Worm (Caenorhabditis elegans) whole organism, L2 larva: Measurements from ENCODE around the gene M199.135.

ENCODE experiments used
- C34F6.9 ChIP-seq: fragments of 150-350 bp; optimal IDR thresholded peaks from 2 replicates; lab custom pipeline; 2014; ENCODE audit warnings: missing biosample characterization, missing genetic modification characterization
- ZK546.5 ChIP-seq: sonication (generic microtip); optimal IDR thresholded peaks from 2 replicates; lab custom pipeline; 2017; ENCODE audit warnings: missing biosample characterization, missing genetic modification characterization
- ceh-82 ChIP-seq: fragments of 150-350 bp; optimal IDR thresholded peaks from 2 replicates; lab custom pipeline; 2014; ENCODE audit warnings: missing biosample characterization, missing genetic modification characterization
- crh-2 ChIP-seq: sonication (generic microtip); optimal IDR thresholded peaks from 2 replicates; lab custom pipeline; 2017; ENCODE audit warnings: missing biosample characterization, missing genetic modification characterization
- fos-1 ChIP-seq: fragments of 150-350 bp; optimal IDR thresholded peaks from 2 replicates; lab custom pipeline; 2014; ENCODE audit warnings: missing biosample characterization, missing genetic modification characterization
- lin-11 ChIP-seq: fragments of 150-350 bp; sonication (generic microtip); optimal IDR thresholded peaks from 2 replicates; lab custom pipeline; 2014; ENCODE audit warnings: missing biosample characterization, missing genetic modification characterization, inconsistent platforms, mixed read lengths
- lin-13 ChIP-seq: fragments of 150-350 bp; optimal IDR thresholded peaks from 2 replicates; lab custom pipeline; 2014; ENCODE audit warnings: missing biosample characterization, missing genetic modification reagents, missing genetic modification characterization
- lin-39 ChIP-seq: fragments of 150-350 bp; optimal IDR thresholded peaks from 2 replicates; lab custom pipeline; 2014; ENCODE audit warnings: missing biosample characterization, missing genetic modification reagents, missing genetic modification characterization
- nhr-11 ChIP-seq: fragments of 150-350 bp; optimal IDR thresholded peaks from 2 replicates; lab custom pipeline; 2014; ENCODE audit warnings: missing biosample characterization, missing genetic modification characterization
- nhr-12 ChIP-seq: fragments of 150-350 bp; optimal IDR thresholded peaks from 2 replicates; lab custom pipeline; 2014; ENCODE audit warnings: missing biosample characterization, missing genetic modification characterization
- nhr-129 ChIP-seq: fragments of 150-350 bp; optimal IDR thresholded peaks from 2 replicates; lab custom pipeline; 2014; ENCODE audit warnings: missing biosample characterization, missing genetic modification characterization
- ztf-11 ChIP-seq: sonication (generic microtip); optimal IDR thresholded peaks from 2 replicates; lab custom pipeline; 2017; ENCODE audit warnings: missing biosample characterization, missing genetic modification characterization

- TF ChIP-seq ceh-82 = no peak
- no peak for TF ChIP-seq nhr-129
- TF ChIP-seq ztf-11 (tag; lab: Kevin White, UChicago) = no peak
- no peak for TF ChIP-seq nhr-12 (tag; lab: Kevin White, UChicago)
- TF ChIP-seq fos-1 = no peak
- no peak for TF ChIP-seq lin-11 (tag; lab: Kevin White, UChicago)
- no peak for TF ChIP-seq ZK546.5 (tag; lab: Kevin White, UChicago)
- no peak for TF ChIP-seq nhr-11 (tag; lab: Kevin White, UChicago)
- TF ChIP-seq lin-13 (GFP tag; lab: Kevin White, UChicago) = no peak
- TF ChIP-seq crh-2 (tag; lab: Kevin White, UChicago) = no peak
- TF ChIP-seq lin-39 = no peak
- no peak for TF ChIP-seq C34F6.9 (tag; lab: Kevin White, UChicago)
Measured at ce11 chrIV:15074392-15074791, 40.0 kb upstream of the M199.135 start, which contains the start of gene srt-50.
